Fruit fly (Drosophila melanogaster) whole organism, embryonic: ENCODE data around the gene Ac13E.

Source experiments
- Atf6 ChIP-seq: fragments of 200-800 bp; sonication (Bioruptor generic); IDR thresholded peaks from 2 replicates; pipeline ENCODE4 v1.3.6; 2022; ENCODE audit warnings: missing biosample characterization, missing genetic modification characterization
- CG10274 ChIP-seq: fragments of 200-800 bp; sonication (Bioruptor generic); optimal IDR thresholded peaks from 3 replicates; lab custom pipeline; 2017; ENCODE audit warnings: missing biosample characterization, mild to moderate bottlenecking, missing genetic modification characterization
- CG10543 ChIP-seq: fragments of 200-800 bp; sonication (Bioruptor generic); optimal IDR thresholded peaks from 3 replicates; lab custom pipeline; 2017; ENCODE audit warnings: missing biosample characterization, mild to moderate bottlenecking, missing genetic modification characterization, moderate library complexity
- CG11456 ChIP-seq: fragments of 200-800 bp; sonication (Bioruptor generic); IDR thresholded peaks from 3 replicates; pipeline ENCODE4 v1.3.6; 2022; ENCODE audit warnings: missing biosample characterization, missing genetic modification characterization
- CG12744 ChIP-seq: fragments of 200-800 bp; sonication (Bioruptor generic); optimal IDR thresholded peaks from 2 replicates; lab custom pipeline; 2016; ENCODE audit warnings: missing biosample characterization, missing genetic modification characterization
- CG17829 ChIP-seq: fragments of 200-800 bp; optimal IDR thresholded peaks from 2 replicates; lab custom pipeline; 2019; ENCODE audit warnings: missing biosample characterization, mild to moderate bottlenecking, missing genetic modification characterization, moderate library complexity
- CG1792 ChIP-seq: fragments of 200-800 bp; sonication (Bioruptor generic); optimal IDR thresholded peaks from 2 replicates; lab custom pipeline; 2016; ENCODE audit warnings: missing biosample characterization, missing genetic modification characterization
- CG18011 ChIP-seq: fragments of 200-800 bp; sonication (Bioruptor generic); optimal IDR thresholded peaks from 2 replicates; lab custom pipeline; 2017; ENCODE audit warnings: missing biosample characterization, missing genetic modification characterization, mild to moderate bottlenecking, moderate library complexity, missing genotype
- CG1832 ChIP-seq: fragments of 200-800 bp; sonication (Bioruptor generic); optimal IDR thresholded peaks from 2 replicates; lab custom pipeline; 2017; ENCODE audit warnings: missing biosample characterization, mild to moderate bottlenecking, missing genetic modification characterization, inconsistent platforms
- CG2199 ChIP-seq: fragments of 200-800 bp; sonication (Bioruptor generic); IDR thresholded peaks from 3 replicates; pipeline ENCODE4 v1.3.6; 2022; ENCODE audit warnings: missing biosample characterization, missing genetic modification characterization
- CG31224 ChIP-seq: fragments of 200-800 bp; sonication (Bioruptor generic); IDR thresholded peaks from 2 replicates; pipeline ENCODE4 v1.3.6; 2022; ENCODE audit warnings: missing biosample characterization, missing genetic modification characterization
- CG34422 ChIP-seq: fragments of 200-800 bp; sonication (Bioruptor generic); IDR thresholded peaks from 3 replicates; pipeline ENCODE4 v1.3.6; 2022; ENCODE audit warnings: missing biosample characterization, missing genetic modification characterization
- CHES-1-like ChIP-seq: fragments of 200-800 bp; sonication (Bioruptor generic); optimal IDR thresholded peaks from 2 replicates; lab custom pipeline; 2016; ENCODE audit warnings: missing biosample characterization, missing genetic modification characterization
- Chrac-16 ChIP-seq: fragments of 200-800 bp; sonication (Bioruptor generic); optimal IDR thresholded peaks from 3 replicates; lab custom pipeline; 2016; ENCODE audit warnings: missing biosample characterization, missing genetic modification characterization
- D ChIP-seq, 2 experiments: fragments of 200-800 bp in 1 of 2; fragments of >200 bp in 1 of 2; sonication (Bioruptor generic) in 1 of 2; optimal IDR thresholded peaks; 2 replicates in 1 of 2; 3 replicates in 1 of 2; lab custom pipeline; 2017; ENCODE audit warnings: mild to moderate bottlenecking in 1 of 2, missing biosample characterization in 1 of 2, missing genetic modification characterization in 1 of 2, missing genetic modification reagents in 1 of 2
- Dbx ChIP-seq: fragments of 200-800 bp; sonication (Bioruptor generic); IDR thresholded peaks from 3 replicates; pipeline ENCODE4 v1.3.6; 2022; ENCODE audit warnings: missing biosample characterization, missing genetic modification characterization
- Deaf1 ChIP-seq: fragments of 200-800 bp; optimal IDR thresholded peaks from 3 replicates; lab custom pipeline; 2019; ENCODE audit warnings: missing biosample characterization, mild to moderate bottlenecking, missing genetic modification characterization, moderate library complexity
- Dip2 ChIP-seq: fragments of 200-800 bp; sonication (Bioruptor generic); IDR thresholded peaks from 2 replicates; pipeline ENCODE4 v1.3.6; 2022; ENCODE audit warnings: missing biosample characterization, missing genetic modification characterization
- Dll ChIP-seq: fragments of 200-800 bp; sonication (Bioruptor generic); IDR thresholded peaks from 4 replicates; pipeline ENCODE4 v1.3.6; 2022; ENCODE audit warnings: missing biosample characterization, missing genetic modification characterization; ENCODE audit not compliant: partially characterized antibody
- Fer3 ChIP-seq: fragments of 200-800 bp; sonication (Bioruptor generic); optimal IDR thresholded peaks from 2 replicates; lab custom pipeline; 2018; ENCODE audit warnings: missing biosample characterization, mild to moderate bottlenecking, missing genetic modification characterization, moderate library complexity
- Gug ChIP-seq: fragments of 200-800 bp; sonication (Bioruptor generic); IDR thresholded peaks from 4 replicates; pipeline ENCODE4 v1.3.6; 2022; ENCODE audit warnings: missing biosample characterization, missing genetic modification characterization
- HLH54F ChIP-seq: fragments of 200-800 bp; sonication (Bioruptor generic); optimal IDR thresholded peaks from 3 replicates; lab custom pipeline; 2016; ENCODE audit warnings: missing biosample characterization, missing genetic modification characterization
- Hsf ChIP-seq: fragments of 200-800 bp; sonication (Bioruptor generic); optimal IDR thresholded peaks from 3 replicates; lab custom pipeline; 2016; ENCODE audit warnings: missing biosample characterization, missing genetic modification characterization
- Sin3A ChIP-seq: fragments of >200 bp; optimal IDR thresholded peaks from 2 replicates; lab custom pipeline; 2018
- Trl ChIP-seq, 3 experiments: fragments of >200 bp in 2 of 3; fragments of 200-800 bp in 1 of 3; sonication (Bioruptor generic) in 1 of 3; optimal IDR thresholded peaks; 2 replicates in 1 of 3; 3 replicates in 2 of 3; lab custom pipeline; 2016 to 2017; ENCODE audit warnings: missing biosample characterization in 1 of 3, missing genetic modification characterization in 1 of 3
- bigmax ChIP-seq: fragments of 200-800 bp; sonication (Bioruptor generic); optimal IDR thresholded peaks from 2 replicates; lab custom pipeline; 2018; ENCODE audit warnings: missing biosample characterization, mild to moderate bottlenecking, missing genetic modification characterization
- btn ChIP-seq: fragments of 200-800 bp; sonication (Bioruptor generic); optimal IDR thresholded peaks from 2 replicates; lab custom pipeline; 2016; ENCODE audit warnings: missing biosample characterization, missing genetic modification characterization
- chinmo ChIP-seq: fragments of 200-800 bp; sonication (Bioruptor generic); IDR thresholded peaks from 4 replicates; pipeline ENCODE4 v1.3.6; 2022; ENCODE audit warnings: missing biosample characterization, missing genetic modification characterization; ENCODE audit not compliant: partially characterized antibody
- corto ChIP-seq: fragments of 200-800 bp; sonication (Bioruptor generic); optimal IDR thresholded peaks from 2 replicates; lab custom pipeline; 2016; ENCODE audit warnings: missing biosample characterization, mild to moderate bottlenecking, missing genetic modification characterization, moderate library complexity
- cwo ChIP-seq: fragments of 200-800 bp; sonication (Bioruptor generic); optimal IDR thresholded peaks from 3 replicates; lab custom pipeline; 2017; ENCODE audit warnings: missing biosample characterization, missing genetic modification characterization, mild to moderate bottlenecking, moderate library complexity, missing genetic modification reagents
- danr ChIP-seq: fragments of 200-800 bp; sonication (Bioruptor generic); IDR thresholded peaks from 2 replicates; pipeline ENCODE4 v1.3.6; 2022; ENCODE audit warnings: missing biosample characterization, missing genetic modification characterization
- eve ChIP-seq, 2 experiments: fragments of >200 bp; optimal IDR thresholded peaks; 2 replicates each; lab custom pipeline; 2017; ENCODE audit warnings: missing biosample characterization in 2 of 2, missing genetic modification characterization in 2 of 2
- ftz-f1 ChIP-seq: fragments of 200-800 bp; sonication (Bioruptor generic); optimal IDR thresholded peaks from 2 replicates; lab custom pipeline; 2016; ENCODE audit warnings: missing biosample characterization, missing genetic modification characterization
- fu2 ChIP-seq: fragments of 200-800 bp; sonication (Bioruptor generic); optimal IDR thresholded peaks from 2 replicates; lab custom pipeline; 2016; ENCODE audit warnings: missing biosample characterization, missing genetic modification characterization
- knrl ChIP-seq: fragments of 200-800 bp; sonication (Bioruptor generic); IDR thresholded peaks from 3 replicates; pipeline ENCODE4 v1.3.6; 2022; ENCODE audit warnings: missing biosample characterization, missing genetic modification characterization; ENCODE audit not compliant: partially characterized antibody
- lbe ChIP-seq: fragments of 200-800 bp; sonication (Bioruptor generic); optimal IDR thresholded peaks from 2 replicates; lab custom pipeline; 2016; ENCODE audit warnings: missing biosample characterization, mild to moderate bottlenecking, missing genetic modification characterization
- lov ChIP-seq, 2 experiments: fragments of 200-800 bp in 1 of 2; fragments of >200 bp in 1 of 2; sonication (Bioruptor generic) in 1 of 2; IDR thresholded peaks in 1 of 2; optimal IDR thresholded peaks in 1 of 2; 2 replicates in 1 of 2; 3 replicates in 1 of 2; pipeline versions ENCODE4 v1.3.6 to Lab custom; 2017 to 2022; ENCODE audit warnings: missing biosample characterization in 1 of 2, missing genetic modification characterization in 1 of 2
- nerfin-2 ChIP-seq: fragments of 200-800 bp; sonication (Bioruptor generic); IDR thresholded peaks from 2 replicates; pipeline ENCODE4 v1.3.6; 2022; ENCODE audit warnings: missing biosample characterization, missing genetic modification characterization; ENCODE audit not compliant: partially characterized antibody
- pho ChIP-seq: fragments of 200-800 bp; sonication (Bioruptor generic); optimal IDR thresholded peaks from 2 replicates; lab custom pipeline; 2016; ENCODE audit warnings: missing biosample characterization, missing genetic modification characterization
- scrt ChIP-seq: fragments of 200-800 bp; sonication (Bioruptor generic); optimal IDR thresholded peaks from 2 replicates; lab custom pipeline; 2018; ENCODE audit warnings: missing biosample characterization, mild to moderate bottlenecking, missing genetic modification characterization, moderate library complexity
- sima ChIP-seq: fragments of 200-800 bp; sonication (Bioruptor generic); optimal IDR thresholded peaks from 2 replicates; lab custom pipeline; 2016; ENCODE audit warnings: missing biosample characterization, missing genetic modification characterization
- slou ChIP-seq: fragments of 200-800 bp; sonication (Bioruptor generic); optimal IDR thresholded peaks from 3 replicates; lab custom pipeline; 2016; ENCODE audit warnings: missing biosample characterization, missing genetic modification characterization
- slp2 ChIP-seq: fragments of 200-800 bp; sonication (Bioruptor generic); optimal IDR thresholded peaks from 2 replicates; lab custom pipeline; 2016; ENCODE audit warnings: missing biosample characterization, missing genetic modification characterization
- so ChIP-seq: fragments of 200-800 bp; sonication (Bioruptor generic); IDR thresholded peaks from 3 replicates; pipeline ENCODE4 v1.3.6; 2022; ENCODE audit warnings: missing biosample characterization, missing genetic modification characterization
- tap ChIP-seq: fragments of 200-800 bp; optimal IDR thresholded peaks from 3 replicates; lab custom pipeline; 2019; ENCODE audit warnings: missing biosample characterization, mild to moderate bottlenecking, missing genetic modification characterization, moderate library complexity
- unc-4 ChIP-seq: fragments of 200-800 bp; sonication (Bioruptor generic); IDR thresholded peaks from 2 replicates; pipeline ENCODE4 v1.3.6; 2022; ENCODE audit warnings: missing biosample characterization, missing genetic modification characterization; ENCODE audit not compliant: partially characterized antibody
- vfl ChIP-seq: fragments of 200-800 bp; sonication (Bioruptor generic); optimal IDR thresholded peaks from 2 replicates; lab custom pipeline; 2016; ENCODE audit warnings: missing biosample characterization, missing genetic modification characterization
- wdn ChIP-seq: fragments of 200-800 bp; sonication (Bioruptor generic); IDR thresholded peaks from 2 replicates; pipeline ENCODE4 v1.3.6; 2022; ENCODE audit warnings: missing biosample characterization, missing genetic modification characterization
- wor ChIP-seq: fragments of 200-800 bp; sonication (Bioruptor generic); IDR thresholded peaks from 2 replicates; pipeline ENCODE4 v1.3.6; 2022; ENCODE audit warnings: missing biosample characterization, missing genetic modification characterization

The Ac13E gene

DNA sequence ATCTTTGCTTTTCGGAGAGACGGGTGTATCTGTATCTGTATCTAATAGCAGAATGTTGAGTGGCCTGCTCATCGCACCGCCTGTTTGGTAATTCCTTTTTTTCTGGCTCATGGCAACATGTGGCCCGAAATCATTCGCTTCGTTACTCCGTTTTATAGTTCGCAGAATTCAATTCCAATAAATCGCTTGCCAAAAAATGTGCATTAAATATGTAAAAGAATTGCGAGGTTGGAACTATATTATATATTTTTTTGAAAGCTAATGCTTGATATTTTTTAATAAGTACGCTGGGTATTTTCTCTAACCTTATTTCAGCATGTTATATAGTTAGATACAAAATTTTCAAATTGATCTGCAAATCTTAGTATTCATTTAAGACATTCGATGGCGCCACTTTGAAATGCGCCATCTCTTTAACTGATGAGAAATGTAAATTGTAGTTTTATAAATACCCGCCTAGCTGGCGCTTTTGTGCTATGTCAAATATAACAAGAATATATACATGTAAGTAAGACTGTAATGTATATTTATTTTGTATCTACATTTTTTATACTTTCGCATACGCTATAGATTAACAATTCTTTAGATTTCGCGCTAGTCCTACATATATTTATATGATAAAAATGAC, 40.3 kb upstream of the Ac13E start (continued):
- TF ChIP-seq wdn (GFP tag; lab: Robert Waterston, UW) (no peak), Dbx (GFP tag; lab: Robert Waterston, UW) (peak; percentile 74), Sin3A (lab: Kevin White, UChicago) (no peak), CG34422 (peak; percentile 68), Trl (optimal IDR thresholded peaks at IDR 0.05; lab: Kevin White, UChicago) (peak in 1 of 2 experiments; percentile 24), Trl (GFP tag; optimal IDR thresholded peaks at IDR 0.05; lab: Kevin White, UChicago) (no peak), CG1832 (no peak), so (0 out of 3 replicates have a peak, but pooled peaks have one; percentile 5), Chrac-16 (peak; percentile 43), lov (optimal IDR thresholded peaks at IDR 0.05; lab: Kevin White, UChicago) (no peak), lov (GFP tag; IDR thresholded peaks at IDR 0.05; lab: Robert Waterston, UW) (no peak), CG11456 (GFP tag; lab: Robert Waterston, UW) (peak; percentile 94), CG1792 (GFP tag; lab: Kevin White, UChicago) (no peak), Dip2 (no peak), Deaf1 (tag; lab: Kevin White, UChicago) (no peak), unc-4 (GFP tag; lab: Robert Waterston, UW) (0 out of 2 replicates have a peak, but pooled peaks have one; percentile 34), danr (GFP tag; lab: Robert Waterston, UW) (no peak), slp2 (no peak), corto (no peak), pho (GFP tag; lab: Kevin White, UChicago) (no peak), lbe (GFP tag; lab: Kevin White, UChicago) (peak; percentile 4), Hsf (GFP tag; lab: Kevin White, UChicago) (peak; percentile 30), ftz-f1 (GFP tag; lab: Kevin White, UChicago) (no peak), slou (no peak), bigmax (GFP tag; lab: Kevin White, UChicago) (no peak), Atf6 (GFP tag; lab: Robert Waterston, UW) (no peak), sima (no peak), chinmo (GFP tag; lab: Robert Waterston, UW) (0 out of 4 replicates have a peak, but pooled peaks have one; percentile 36), scrt (GFP tag; lab: Kevin White, UChicago) (no peak), Fer3 (tag; lab: Kevin White, UChicago) (peak; percentile 2), Dll (no peak), cwo (no peak), HLH54F (GFP tag; lab: Kevin White, UChicago) (no peak), wor (GFP tag; lab: Robert Waterston, UW) (no peak), eve (GFP tag; optimal IDR thresholded peaks at IDR 0.05; lab: Kevin White, UChicago) (no peak), nerfin-2 (GFP tag; lab: Robert Waterston, UW) (no peak), vfl (GFP tag; lab: Kevin White, UChicago) (no peak), knrl (GFP tag; lab: Robert Waterston, UW) (peak; percentile 62), CG2199 (GFP tag; lab: Robert Waterston, UW) (peak; percentile 96), CG18011 (no peak), CHES-1-like (no peak), D (optimal IDR thresholded peaks at IDR 0.05; lab: Kevin White, UChicago) (no peak), D (GFP tag; optimal IDR thresholded peaks at IDR 0.05; lab: Kevin White, UChicago) (no peak), Gug (GFP tag; lab: Robert Waterston, UW) (no peak; the same call in 3 of the 4 replicates), CG10543 (GFP tag; lab: Kevin White, UChicago) (no peak), btn (GFP tag; lab: Kevin White, UChicago) (no peak), tap (tag; lab: Kevin White, UChicago) (no peak), CG31224 (GFP tag; lab: Robert Waterston, UW) (no peak), CG17829 (tag; lab: Kevin White, UChicago) (peak; percentile 24), CG12744 (GFP tag; lab: Kevin White, UChicago) (no peak), fu2 (no peak), CG10274 (GFP tag; lab: Kevin White, UChicago) (no peak)
